Fruit fly (Drosophila melanogaster) whole organism, embryonic: ENCODE results near the gene Lnk.

Experiments used
- CG12104 ChIP-seq: fragments of 200-800 bp; sonication (Bioruptor generic); optimal IDR thresholded peaks from 3 replicates; lab custom pipeline; 2016; ENCODE audit warnings: missing biosample characterization, missing genetic modification characterization
- CG14965 ChIP-seq: fragments of 200-800 bp; sonication (Bioruptor generic); optimal IDR thresholded peaks from 2 replicates; lab custom pipeline; 2016; ENCODE audit warnings: missing biosample characterization, missing genetic modification characterization, borderline replicate concordance
- CG2712 ChIP-seq: fragments of 200-800 bp; optimal IDR thresholded peaks from 3 replicates; lab custom pipeline; 2019; ENCODE audit warnings: missing biosample characterization, mild to moderate bottlenecking, missing genetic modification characterization, moderate library complexity
- CG3407 ChIP-seq: fragments of 200-800 bp; sonication (Bioruptor generic); optimal IDR thresholded peaks from 2 replicates; lab custom pipeline; 2018; ENCODE audit warnings: missing biosample characterization, mild to moderate bottlenecking, missing genetic modification characterization
- CG34422 ChIP-seq: fragments of 200-800 bp; sonication (Bioruptor generic); IDR thresholded peaks from 3 replicates; pipeline ENCODE4 v1.3.6; 2022; ENCODE audit warnings: missing biosample characterization, missing genetic modification characterization
- CG6854 ChIP-seq: fragments of 200-800 bp; sonication (Bioruptor generic); optimal IDR thresholded peaks from 3 replicates; lab custom pipeline; 2017; ENCODE audit warnings: missing biosample characterization, mild to moderate bottlenecking, missing genetic modification characterization
- Dll ChIP-seq: fragments of 200-800 bp; sonication (Bioruptor generic); IDR thresholded peaks from 4 replicates; pipeline ENCODE4 v1.3.6; 2022; ENCODE audit warnings: missing biosample characterization, missing genetic modification characterization; ENCODE audit not compliant: partially characterized antibody
- Fer1 ChIP-seq: fragments of 200-800 bp; sonication (Bioruptor generic); optimal IDR thresholded peaks from 2 replicates; lab custom pipeline; 2017; ENCODE audit warnings: missing biosample characterization, mild to moderate bottlenecking, missing genetic modification characterization
- GATAe ChIP-seq: fragments of 200-800 bp; sonication (Bioruptor generic); conservative IDR thresholded peaks from 2 replicates; pipeline ENCODE4 v1.3.6; 2022; ENCODE audit warnings: missing biosample characterization, missing genetic modification characterization
- Hr51 ChIP-seq, 2 experiments: fragments of 200-800 bp; sonication (Bioruptor generic); optimal IDR thresholded peaks; 2 replicates in 1 of 2; 3 replicates in 1 of 2; lab custom pipeline; 2016 to 2018; ENCODE audit warnings: missing biosample characterization in 2 of 2, missing genetic modification characterization in 2 of 2, mild to moderate bottlenecking in 1 of 2, moderate library complexity in 1 of 2
- abd-A ChIP-seq: fragments of 200-800 bp; sonication (Bioruptor generic); optimal IDR thresholded peaks from 3 replicates; lab custom pipeline; 2019; ENCODE audit warnings: missing biosample characterization, mild to moderate bottlenecking, missing genetic modification characterization, moderate library complexity
- az2 ChIP-seq: fragments of 200-800 bp; sonication (Bioruptor generic); optimal IDR thresholded peaks from 3 replicates; lab custom pipeline; 2016; ENCODE audit warnings: missing biosample characterization, missing genetic modification characterization
- chif ChIP-seq, 2 experiments: fragments of 200-800 bp; sonication (Bioruptor generic); optimal IDR thresholded peaks; 3 replicates each; lab custom pipeline; 2016; ENCODE audit warnings: missing biosample characterization in 2 of 2, missing genetic modification characterization in 2 of 2
- stwl ChIP-seq: fragments of 200-800 bp; sonication (Bioruptor generic); optimal IDR thresholded peaks from 3 replicates; lab custom pipeline; 2018; ENCODE audit warnings: missing biosample characterization, mild to moderate bottlenecking, missing genetic modification characterization, moderate library complexity

DNA sequence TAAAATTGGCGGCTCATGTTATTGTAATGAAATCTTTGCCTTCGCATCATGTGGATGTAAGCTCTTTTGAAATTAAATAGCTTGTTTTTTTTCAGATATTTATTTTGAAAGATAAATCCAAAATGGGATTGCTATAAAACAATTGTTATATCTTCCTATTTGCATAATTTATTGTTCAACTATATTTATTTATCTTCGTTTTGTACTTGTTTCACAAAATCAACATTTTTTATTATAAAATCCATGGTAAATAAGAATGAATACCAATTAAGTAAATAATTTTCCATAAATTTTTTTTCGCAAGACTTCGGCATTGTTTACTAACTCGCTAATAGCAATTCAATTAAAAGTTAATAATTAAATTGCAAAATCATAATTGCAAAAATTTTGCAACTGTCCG, 34.2 kb downstream of the Lnk start, which contains the start of gene CG14546:
- TF ChIP-seq az2 (GFP tag; lab: Kevin White, UChicago) (no peak), CG12104 (GFP tag; lab: Kevin White, UChicago) (no peak), chif (GFP tag; optimal IDR thresholded peaks at IDR 0.05; lab: Kevin White, UChicago) (no peak), Hr51 (GFP tag; optimal IDR thresholded peaks at IDR 0.05; lab: Kevin White, UChicago) (no peak), GATAe (no peak), stwl (tag; lab: Kevin White, UChicago) (no peak), CG14965 (GFP tag; lab: Kevin White, UChicago) (no peak), CG6854 (GFP tag; lab: Kevin White, UChicago) (no peak), Fer1 (GFP tag; lab: Kevin White, UChicago) (no peak), CG34422 (GFP tag; lab: Robert Waterston, UW) (no peak), CG2712 (tag; lab: Kevin White, UChicago) (no peak), abd-A (tag; lab: Kevin White, UChicago) (no peak), CG3407 (GFP tag; lab: Kevin White, UChicago) (no peak), Dll (GFP tag; lab: Robert Waterston, UW) (no peak)
